Worm (Caenorhabditis elegans) whole organism, L3 larva: ENCODE results near the gene fbxa-76.
"Not testable (repeated sequence)": the region's sequence is repeated elsewhere in the genome, so short reads cannot be mapped to it uniquely, and the experiment has no call there.

ENCODE experiments used
- R02D3.7 ChIP-seq: fragments of 150-350 bp; optimal IDR thresholded peaks from 2 replicates; lab custom pipeline; 2014; ENCODE audit warnings: missing biosample characterization, missing genetic modification characterization
- ZK546.5 ChIP-seq: sonication (generic microtip); optimal IDR thresholded peaks from 2 replicates; lab custom pipeline; 2017; ENCODE audit warnings: missing biosample characterization, missing genetic modification characterization
- ama-1 ChIP-seq: fragments of 150-350 bp; optimal IDR thresholded peaks from 2 replicates; lab custom pipeline; 2018
- ceh-16 ChIP-seq: sonication (generic microtip); optimal IDR thresholded peaks from 2 replicates; lab custom pipeline; 2017; ENCODE audit warnings: missing biosample characterization, missing genetic modification characterization
- ceh-28 ChIP-seq: fragments of 150-350 bp; optimal IDR thresholded peaks from 2 replicates; lab custom pipeline; 2014; ENCODE audit warnings: missing biosample characterization, missing genetic modification reagents, missing genetic modification characterization
- ceh-9 ChIP-seq: sonication (generic microtip); optimal IDR thresholded peaks from 2 replicates; lab custom pipeline; 2018; ENCODE audit warnings: missing biosample characterization, missing genetic modification characterization
- daf-12 ChIP-seq: fragments of 150-350 bp; optimal IDR thresholded peaks from 2 replicates; lab custom pipeline; 2014; ENCODE audit warnings: missing biosample characterization, missing genetic modification reagents, missing genetic modification characterization
- egl-27 ChIP-seq: sonication (generic microtip); optimal IDR thresholded peaks from 4 replicates; lab custom pipeline; 2017; ENCODE audit warnings: missing biosample characterization, missing genetic modification reagents, missing genetic modification characterization
- egl-5 ChIP-seq: fragments of 150-350 bp; optimal IDR thresholded peaks from 2 replicates; lab custom pipeline; 2017; ENCODE audit warnings: missing biosample characterization, missing genetic modification reagents, missing genetic modification characterization, inconsistent platforms
- elt-2 ChIP-seq: sonication (generic microtip); optimal IDR thresholded peaks from 2 replicates; lab custom pipeline; 2016; ENCODE audit warnings: missing genetic modification reagents, mild to moderate bottlenecking, missing genetic modification characterization, missing compliant biosample characterization
- eor-1 ChIP-seq, 2 experiments: fragments of 150-350 bp; optimal IDR thresholded peaks; 2 replicates each; lab custom pipeline; 2014 to 2018; ENCODE audit warnings: missing biosample characterization in 2 of 2, missing genetic modification characterization in 2 of 2
- fkh-2 ChIP-seq: fragments of 150-350 bp; optimal IDR thresholded peaks from 2 replicates; lab custom pipeline; 2014; ENCODE audit warnings: missing biosample characterization, missing genetic modification reagents, missing genetic modification characterization
- fos-1 ChIP-seq: fragments of 150-350 bp; optimal IDR thresholded peaks from 2 replicates; lab custom pipeline; 2014; ENCODE audit warnings: missing biosample characterization, missing genetic modification characterization
- jun-1 ChIP-seq: fragments of 150-350 bp; optimal IDR thresholded peaks from 2 replicates; lab custom pipeline; 2014; ENCODE audit warnings: missing biosample characterization, missing genetic modification reagents, missing genetic modification characterization
- lin-15B ChIP-seq: fragments of 150-350 bp; optimal IDR thresholded peaks from 2 replicates; lab custom pipeline; 2014; ENCODE audit warnings: missing biosample characterization, missing genetic modification characterization
- lin-39 ChIP-seq: fragments of 150-350 bp; optimal IDR thresholded peaks from 2 replicates; lab custom pipeline; 2018; ENCODE audit warnings: missing biosample characterization, missing genetic modification reagents, missing genetic modification characterization
- lsy-12 ChIP-seq: sonication (generic microtip); optimal IDR thresholded peaks from 2 replicates; lab custom pipeline; 2016; ENCODE audit warnings: mild to moderate bottlenecking, missing genetic modification characterization, missing compliant biosample characterization
- mdl-1 ChIP-seq: fragments of 150-350 bp; optimal IDR thresholded peaks from 2 replicates; lab custom pipeline; 2014; ENCODE audit warnings: missing biosample characterization, missing genetic modification characterization
- mml-1 ChIP-seq: fragments of 150-350 bp; sonication (generic microtip); optimal IDR thresholded peaks from 3 replicates; lab custom pipeline; 2014; ENCODE audit warnings: missing biosample characterization, missing genetic modification characterization
- nhr-11 ChIP-seq: fragments of 150-350 bp; optimal IDR thresholded peaks from 2 replicates; lab custom pipeline; 2014; ENCODE audit warnings: missing biosample characterization, missing genetic modification characterization
- nhr-12 ChIP-seq: fragments of 150-350 bp; optimal IDR thresholded peaks from 2 replicates; lab custom pipeline; 2014; ENCODE audit warnings: missing biosample characterization, missing genetic modification characterization
- nhr-237 ChIP-seq: fragments of 150-350 bp; optimal IDR thresholded peaks from 2 replicates; lab custom pipeline; 2014; ENCODE audit warnings: missing biosample characterization, missing genetic modification characterization
- nhr-25 ChIP-seq: sonication (generic microtip); optimal IDR thresholded peaks from 2 replicates; lab custom pipeline; 2017; ENCODE audit warnings: missing biosample characterization, missing genetic modification characterization
- nhr-28 ChIP-seq: fragments of 150-350 bp; optimal IDR thresholded peaks from 2 replicates; lab custom pipeline; 2014; ENCODE audit warnings: missing biosample characterization, missing genetic modification characterization
- nhr-67 ChIP-seq: fragments of 150-350 bp; optimal IDR thresholded peaks from 2 replicates; lab custom pipeline; 2014; ENCODE audit warnings: missing biosample characterization, missing genetic modification characterization
- nhr-76 ChIP-seq: fragments of 150-350 bp; sonication (generic microtip); optimal IDR thresholded peaks from 5 replicates; lab custom pipeline; 2014; ENCODE audit warnings: missing biosample characterization, missing genetic modification characterization
- nhr-77 ChIP-seq: fragments of 150-350 bp; optimal IDR thresholded peaks from 2 replicates; lab custom pipeline; 2014; ENCODE audit warnings: missing biosample characterization, missing genetic modification characterization
- pha-4 ChIP-seq: fragments of 150-350 bp; optimal IDR thresholded peaks from 2 replicates; lab custom pipeline; 2014; ENCODE audit warnings: missing biosample characterization, missing genetic modification reagents, missing genetic modification characterization
- pqm-1 ChIP-seq: fragments of 150-350 bp; optimal IDR thresholded peaks from 2 replicates; lab custom pipeline; 2017; ENCODE audit warnings: missing biosample characterization, missing genetic modification characterization, inconsistent platforms
- sea-2 ChIP-seq: fragments of 150-350 bp; sonication (generic microtip); optimal IDR thresholded peaks from 4 replicates; lab custom pipeline; 2014; ENCODE audit warnings: missing biosample characterization, missing genetic modification reagents, missing genetic modification characterization
- snpc-4 ChIP-seq: fragments of 150-350 bp; optimal IDR thresholded peaks from 2 replicates; lab custom pipeline; 2014; ENCODE audit warnings: missing biosample characterization, missing genetic modification characterization
- unc-39 ChIP-seq: sonication (generic microtip); optimal IDR thresholded peaks from 4 replicates; lab custom pipeline; 2017; ENCODE audit warnings: missing biosample characterization, missing genetic modification characterization
- unc-62 ChIP-seq: fragments of 150-350 bp; sonication (generic microtip); optimal IDR thresholded peaks from 4 replicates; lab custom pipeline; 2014; ENCODE audit warnings: missing biosample characterization, missing genetic modification reagents, missing genetic modification characterization
- zag-1 ChIP-seq: fragments of 150-350 bp; optimal IDR thresholded peaks from 2 replicates; lab custom pipeline; 2014; ENCODE audit warnings: missing biosample characterization, missing genetic modification characterization
- ztf-11 ChIP-seq: fragments of 150-350 bp; optimal IDR thresholded peaks from 2 replicates; lab custom pipeline; 2014; ENCODE audit warnings: missing biosample characterization, missing genetic modification characterization
- ztf-4 ChIP-seq: fragments of 150-350 bp; optimal IDR thresholded peaks from 2 replicates; lab custom pipeline; 2014; ENCODE audit warnings: missing biosample characterization, missing genetic modification characterization

Gene fbxa-76

ce11 chrIII:1271378-1271926 lies 22.5 kb upstream of the fbxa-76 start, which contains the start of gene fbxa-31:
fbxa-31 (minus strand) TSS chrIII:1271428.
- TF ChIP-seq nhr-77 (tag; lab: Kevin White, UChicago): no peak
- TF ChIP-seq elt-2: peak; percentile 59
- TF ChIP-seq unc-39 (tag; lab: Kevin White, UChicago): no peak
- TF ChIP-seq egl-5: no peak
- no peak for TF ChIP-seq ZK546.5 (tag; lab: Kevin White, UChicago)
- TF ChIP-seq unc-62 (GFP tag; lab: Kevin White, UChicago): no peak
- peak; percentile 48 for TF ChIP-seq pqm-1
- no peak for TF ChIP-seq daf-12
- peak; percentile 96 for TF ChIP-seq pha-4 (tag; lab: Kevin White, UChicago)
- TF ChIP-seq ceh-16 (tag; lab: Kevin White, UChicago): no peak
- no peak for TF ChIP-seq nhr-25
- no peak for TF ChIP-seq mdl-1
- no peak for TF ChIP-seq ztf-4 (tag; lab: Kevin White, UChicago)
- TF ChIP-seq sea-2 (GFP tag; lab: Kevin White, UChicago): no peak
- TF ChIP-seq R02D3.7 (tag; lab: Kevin White, UChicago): no peak

DNA sequence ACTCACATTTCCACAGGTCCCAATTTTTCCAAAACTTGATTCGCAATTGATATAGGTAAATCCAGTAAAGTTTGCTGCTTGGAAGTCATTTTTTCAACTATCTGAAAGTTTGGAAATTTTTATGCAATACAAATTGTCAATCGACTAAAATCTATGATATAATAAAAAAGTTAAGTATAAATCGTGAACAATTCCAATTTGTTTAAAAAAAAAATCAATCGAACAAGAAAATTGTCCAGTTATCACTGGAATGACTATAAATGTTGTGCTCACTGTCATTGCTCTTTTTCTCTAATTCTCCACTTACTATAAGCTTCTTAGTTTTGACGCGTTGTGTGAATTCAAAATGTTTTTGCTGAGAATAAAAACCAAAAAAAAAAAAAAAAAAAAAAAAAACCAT lies 20.2 kb upstream of the fbxa-76 start, which contains the start of gene fbxa-32:
fbxa-32 (minus strand) TSS at position 101 of the 400 bp plus-strand sequence.
- TF ChIP-seq fos-1 (no peak), pha-4 (tag; lab: Kevin White, UChicago) (peak; percentile 14), elt-2 (peak; percentile 57)

- TF ChIP-seq egl-27, nhr-11, snpc-4 (tag; lab: Kevin White, UChicago): not testable (repeated sequence)
These were observed 17.8 kb upstream of the fbxa-76 start, which contains the start of gene fbxa-151 for ce11 chrIII:1266799-1267198. fbxa-151 (minus strand) TSS chrIII:1266899.

- TF ChIP-seq nhr-12; nhr-76 (tag; lab: Kevin White, UChicago); unc-62 (GFP tag; lab: Kevin White, UChicago): not testable (repeated sequence)
These were observed 14.7 kb upstream of the fbxa-76 start, which contains the start of gene srz-9 for ce11 chrIII:1263692-1264091. srz-9 (plus strand) TSS chrIII:1263992.

- TF ChIP-seq nhr-67 (tag; lab: Kevin White, UChicago); ceh-9 (tag; lab: Kevin White, UChicago); lin-39: not testable (repeated sequence)
- TF ChIP-seq, all 47 proteins: peak for 0; not testable (repeated sequence) for 47
These were observed 9.4 kb upstream of the fbxa-76 start, which contains the start of gene fbxa-78 for ce11 chrIII:1258358-1258757. fbxa-78 (minus strand) TSS chrIII:1258458.

DNA sequence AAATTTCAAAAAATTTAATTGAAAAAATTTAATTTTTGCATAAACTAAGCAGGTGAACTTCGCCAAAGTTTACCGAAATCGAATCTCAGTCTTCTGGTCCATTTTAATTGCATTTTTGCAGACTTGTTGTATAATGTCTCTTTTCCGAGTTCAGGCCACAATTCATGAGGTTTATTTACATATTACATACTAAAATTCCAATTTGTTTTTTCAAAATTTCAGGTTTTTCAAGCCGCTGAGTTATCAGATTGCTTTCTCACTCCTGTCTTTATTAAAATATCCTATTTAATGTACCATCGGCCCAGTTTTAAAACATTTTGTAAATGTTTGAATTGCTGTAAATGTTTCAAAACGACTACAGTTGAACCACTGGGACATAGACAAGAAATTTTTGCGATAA lies 7.6 kb upstream of the fbxa-76 start, which contains the start of gene fbxa-208:
fbxa-208 (plus strand) TSS at position 301 of the 400 bp plus-strand sequence.
- TF ChIP-seq nhr-11, nhr-76, ZK546.5 (tag; lab: Kevin White, UChicago): not testable (repeated sequence)

DNA sequence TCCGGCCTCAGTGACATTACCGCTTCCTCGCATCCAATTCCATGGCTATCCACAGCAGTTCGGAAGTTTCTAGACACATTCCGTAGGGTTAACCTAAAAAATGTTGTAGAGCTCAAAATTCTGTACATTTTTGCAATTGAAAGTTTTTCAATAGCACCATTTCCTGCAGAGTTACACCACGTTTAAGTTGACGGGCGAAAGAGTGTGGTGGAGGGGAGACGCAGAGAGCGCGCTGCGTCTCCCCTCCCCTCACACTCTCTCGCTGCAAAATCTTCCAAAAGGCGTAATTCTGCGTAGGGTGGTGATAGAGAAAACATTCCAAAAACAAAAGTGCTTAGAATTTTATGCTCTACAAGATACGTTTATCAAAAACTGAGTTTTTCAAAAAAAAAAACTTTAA lies 626 bp downstream of the fbxa-76 start:
- no peak for TF ChIP-seq zag-1 (tag; lab: Kevin White, UChicago)
- no peak for TF ChIP-seq nhr-77 (tag; lab: Kevin White, UChicago)
- no peak for TF ChIP-seq mdl-1
- TF ChIP-seq mml-1: no peak
- TF ChIP-seq nhr-237: no peak
- TF ChIP-seq nhr-76 (tag; lab: Kevin White, UChicago): no peak

ce11 chrIII:1243199-1243598 lies 5.8 kb downstream of the fbxa-76 start, which contains the start of gene fbxa-63:
fbxa-63 (plus strand) TSS chrIII:1243508.
- no peak for TF ChIP-seq ztf-11 (tag; lab: Kevin White, UChicago)
- no peak for TF ChIP-seq nhr-28
- no peak for TF ChIP-seq ama-1
- TF ChIP-seq nhr-77 (tag; lab: Kevin White, UChicago): no peak
- no peak for TF ChIP-seq mml-1
- TF ChIP-seq pqm-1: peak; percentile 32
- TF ChIP-seq eor-1 (tag; optimal IDR thresholded peaks at IDR 0.05; lab: Kevin White, UChicago): no peak
- no peak for TF ChIP-seq fos-1
- no peak for TF ChIP-seq nhr-67 (tag; lab: Kevin White, UChicago)
- no peak for TF ChIP-seq mdl-1
- TF ChIP-seq fkh-2 (tag; lab: Kevin White, UChicago): no peak
- TF ChIP-seq egl-27 (tag; lab: Kevin White, UChicago): no peak
- peak; percentile 14 for TF ChIP-seq lin-15B
- no peak for TF ChIP-seq ceh-9 (tag; lab: Kevin White, UChicago)
- no peak for TF ChIP-seq daf-12
- TF ChIP-seq jun-1 (tag; lab: Kevin White, UChicago): no peak
- TF ChIP-seq pha-4 (tag; lab: Kevin White, UChicago): peak; percentile 49
- TF ChIP-seq elt-2: peak; percentile 18
- no peak for TF ChIP-seq egl-5
- no peak for TF ChIP-seq unc-39 (tag; lab: Kevin White, UChicago)
- no peak for TF ChIP-seq ceh-28 (tag; lab: Kevin White, UChicago)
- no peak for TF ChIP-seq ceh-16 (tag; lab: Kevin White, UChicago)
- TF ChIP-seq lsy-12 (tag; lab: Kevin White, UChicago): no peak
- TF ChIP-seq lin-39: no peak
